Fruit fly (Drosophila melanogaster) whole organism, wandering third instar larva: ENCODE results near the gene Cyp1.

ENCODE experiments used
- Abd-B ChIP-seq: fragments of >200 bp; optimal IDR thresholded peaks from 2 replicates; lab custom pipeline; 2017; ENCODE audit warnings: missing biosample characterization, missing genetic modification characterization
- CrebA ChIP-seq: fragments of 200-800 bp; sonication (Bioruptor generic); optimal IDR thresholded peaks from 2 replicates; lab custom pipeline; 2016; ENCODE audit warnings: missing biosample characterization, mild to moderate bottlenecking, missing genetic modification characterization, borderline replicate concordance
- Dfd ChIP-seq: fragments of >200 bp; optimal IDR thresholded peaks from 2 replicates; lab custom pipeline; 2017; ENCODE audit warnings: missing biosample characterization, missing genetic modification characterization
- Dif ChIP-seq: fragments of 200-275, 200-300 bp; sonication (Bioruptor generic); optimal IDR thresholded peaks from 2 replicates; lab custom pipeline; 2018; ENCODE audit warnings: missing biosample characterization, missing genetic modification characterization; ENCODE audit not compliant: partially characterized antibody
- HLH106 ChIP-seq: fragments of 200-800 bp; optimal IDR thresholded peaks from 3 replicates; lab custom pipeline; 2019; ENCODE audit warnings: missing biosample characterization, mild to moderate bottlenecking, missing genetic modification characterization, moderate library complexity
- Hnf4 ChIP-seq: fragments of 200-800 bp; sonication (Bioruptor generic); optimal IDR thresholded peaks from 2 replicates; lab custom pipeline; 2016; ENCODE audit warnings: missing biosample characterization, mild to moderate bottlenecking, missing genetic modification characterization
- Hr78 ChIP-seq: fragments of >200 bp; optimal IDR thresholded peaks from 2 replicates; lab custom pipeline; 2017; ENCODE audit warnings: missing biosample characterization, missing genetic modification characterization
- Hr83 ChIP-seq: fragments of 200-300 bp; sonication (Bioruptor generic); optimal IDR thresholded peaks from 2 replicates; lab custom pipeline; 2016; ENCODE audit warnings: missing biosample characterization, mild to moderate bottlenecking, missing genetic modification characterization, moderate library complexity; ENCODE audit not compliant: poor library complexity, severe bottlenecking
- Jra ChIP-seq: sonication (Bioruptor generic); optimal IDR thresholded peaks from 2 replicates; lab custom pipeline; 2016; ENCODE audit warnings: missing biosample characterization, missing genetic modification characterization
- Mio ChIP-seq: sonication (Bioruptor generic); optimal IDR thresholded peaks from 2 replicates; lab custom pipeline; 2016; ENCODE audit warnings: missing biosample characterization, missing genetic modification characterization
- Myc ChIP-seq: fragments of >200 bp; optimal IDR thresholded peaks from 2 replicates; lab custom pipeline; 2017
- N ChIP-seq: fragments of >200 bp; optimal IDR thresholded peaks from 2 replicates; lab custom pipeline; 2018; ENCODE audit warnings: missing biosample characterization, missing external identifiers, missing genetic modification characterization
- OdsH ChIP-seq: fragments of 200-800 bp; sonication (Bioruptor generic); optimal IDR thresholded peaks from 2 replicates; lab custom pipeline; 2016; ENCODE audit warnings: missing biosample characterization, mild to moderate bottlenecking, missing genetic modification characterization
- Rel ChIP-seq, 2 experiments: fragments of 200-800 bp; sonication (Bioruptor generic) in 1 of 2; optimal IDR thresholded peaks; 2 replicates in 1 of 2; 3 replicates in 1 of 2; lab custom pipeline; 2016 to 2019; ENCODE audit warnings: mild to moderate bottlenecking in 2 of 2, missing biosample characterization in 2 of 2, missing genetic modification characterization in 2 of 2, moderate library complexity in 1 of 2
- Sp1 ChIP-seq: fragments of 200-800 bp; sonication (Bioruptor generic); optimal IDR thresholded peaks from 3 replicates; lab custom pipeline; 2019; ENCODE audit warnings: missing biosample characterization, mild to moderate bottlenecking, missing genetic modification characterization, moderate library complexity
- Vsx2 ChIP-seq: fragments of 200-300, 225-300 bp; sonication (Bioruptor generic); optimal IDR thresholded peaks from 2 replicates; lab custom pipeline; 2018; ENCODE audit warnings: missing biosample characterization, missing genetic modification characterization; ENCODE audit not compliant: partially characterized antibody
- br ChIP-seq: fragments of 200-800 bp; sonication (Bioruptor generic); optimal IDR thresholded peaks from 2 replicates; lab custom pipeline; 2016; ENCODE audit warnings: missing biosample characterization, missing genetic modification characterization
- dl ChIP-seq, 2 experiments: fragments of 175-275, 200-275 bp in 1 of 2; fragments of 200-275 bp in 1 of 2; sonication (Bioruptor generic); optimal IDR thresholded peaks; lab custom pipeline; 2018; ENCODE audit warnings: mild to moderate bottlenecking in 2 of 2, missing biosample characterization in 2 of 2, missing genetic modification characterization in 2 of 2, moderate library complexity in 2 of 2; ENCODE audit not compliant: partially characterized antibody in 2 of 2, insufficient read depth in 1 of 2
- dmrt93B ChIP-seq: fragments of 200-800 bp; sonication (Bioruptor generic); optimal IDR thresholded peaks from 2 replicates; lab custom pipeline; 2018; ENCODE audit warnings: missing biosample characterization, mild to moderate bottlenecking, missing genetic modification characterization
- dsf ChIP-seq: sonication (Bioruptor generic); optimal IDR thresholded peaks from 2 replicates; lab custom pipeline; 2016; ENCODE audit warnings: missing biosample characterization, missing genetic modification characterization, borderline replicate concordance
- ey ChIP-seq: fragments of 200-800 bp; sonication (Bioruptor generic); optimal IDR thresholded peaks from 2 replicates; lab custom pipeline; 2016; ENCODE audit warnings: missing biosample characterization, missing genetic modification characterization
- foxo ChIP-seq, 2 experiments: fragments of 200-800 bp; sonication (Bioruptor generic); optimal IDR thresholded peaks; 2 replicates in 1 of 2; 3 replicates in 1 of 2; lab custom pipeline; 2016 to 2017; ENCODE audit warnings: missing biosample characterization in 2 of 2, missing genetic modification characterization in 2 of 2
- fru ChIP-seq: fragments of 200-800 bp; sonication (Bioruptor generic); optimal IDR thresholded peaks from 3 replicates; lab custom pipeline; 2016; ENCODE audit warnings: missing biosample characterization, mild to moderate bottlenecking, missing genetic modification characterization
- h ChIP-seq: fragments of 200-800 bp; sonication (Bioruptor generic); optimal IDR thresholded peaks from 3 replicates; lab custom pipeline; 2016; ENCODE audit warnings: missing biosample characterization, mild to moderate bottlenecking, missing genetic modification characterization
- lola ChIP-seq: fragments of >200 bp; optimal IDR thresholded peaks from 2 replicates; lab custom pipeline; 2017; ENCODE audit warnings: missing biosample characterization, missing genetic modification characterization
- pan ChIP-seq: fragments of >200 bp; optimal IDR thresholded peaks from 2 replicates; lab custom pipeline; 2017
- rgr ChIP-seq: fragments of 200-800 bp; sonication (Bioruptor generic); optimal IDR thresholded peaks from 3 replicates; lab custom pipeline; 2016; ENCODE audit warnings: missing biosample characterization, mild to moderate bottlenecking, missing genetic modification characterization
- sage ChIP-seq: fragments of 200-800 bp; sonication (Bioruptor generic); optimal IDR thresholded peaks from 2 replicates; lab custom pipeline; 2016; ENCODE audit warnings: missing biosample characterization, mild to moderate bottlenecking, missing genetic modification characterization
- sv ChIP-seq: fragments of 200-800 bp; sonication (Bioruptor generic); optimal IDR thresholded peaks from 3 replicates; lab custom pipeline; 2016; ENCODE audit warnings: missing biosample characterization, missing genetic modification characterization
- tai ChIP-seq: sonication (Bioruptor generic); optimal IDR thresholded peaks from 2 replicates; lab custom pipeline; 2016; ENCODE audit warnings: missing biosample characterization, missing genetic modification characterization
- usp ChIP-seq: fragments of >200 bp; optimal IDR thresholded peaks from 2 replicates; lab custom pipeline; 2017; ENCODE audit warnings: missing biosample characterization, missing genetic modification characterization
- woc ChIP-seq: sonication (Bioruptor generic); optimal IDR thresholded peaks from 2 replicates; lab custom pipeline; 2016; ENCODE audit warnings: missing biosample characterization, mild to moderate bottlenecking, missing genetic modification characterization

Gene Cyp1

DNA sequence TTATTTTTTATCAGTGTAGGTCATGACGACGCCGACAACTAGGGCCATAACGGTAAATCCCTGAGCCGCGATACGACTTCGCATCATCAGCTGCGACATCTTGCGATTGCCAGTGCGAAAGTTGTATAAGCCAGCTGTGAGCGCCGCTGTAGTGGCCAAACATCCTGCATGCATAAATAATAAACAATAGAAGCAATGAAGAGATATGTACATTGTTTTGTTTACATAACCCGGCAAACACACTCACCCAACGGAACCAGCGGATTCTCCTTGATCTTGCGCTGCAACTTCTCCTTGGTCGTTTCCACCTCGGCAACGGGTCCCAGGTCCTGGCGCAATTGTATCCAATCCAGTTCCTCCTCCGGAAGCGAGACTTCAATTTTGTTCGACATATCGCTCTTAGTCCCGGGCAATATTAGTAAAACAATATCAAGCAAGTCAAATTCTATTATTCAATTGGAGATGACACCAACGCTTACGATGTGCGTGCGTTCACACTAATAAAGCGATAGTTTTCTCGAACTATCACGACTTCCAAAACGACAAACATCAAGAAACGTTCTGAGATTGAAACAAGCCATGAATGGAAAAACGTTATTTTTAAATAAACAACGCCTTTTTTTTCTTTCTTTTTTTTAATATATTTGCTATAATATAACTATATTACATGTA lies 11.5 kb upstream of the Cyp1 start:
- TF ChIP-seq fru (GFP tag; lab: Kevin White, UChicago) (no peak), Abd-B (GFP tag; lab: Kevin White, UChicago) (no peak), woc (GFP tag; lab: Kevin White, UChicago) (no peak), Hnf4 (GFP tag; lab: Kevin White, UChicago) (no peak), usp (GFP tag; lab: Kevin White, UChicago) (no peak), ey (GFP tag; lab: Kevin White, UChicago) (no peak), Mio (no peak), Myc (lab: Kevin White, UChicago) (no peak), foxo (GFP tag; optimal IDR thresholded peaks at IDR 0.05; lab: Kevin White, UChicago) (no peak), h (GFP tag; lab: Kevin White, UChicago) (no peak), Vsx2 (GFP tag; lab: Kevin White, UChicago) (no peak), sage (no peak)
- TF ChIP-seq, all 38 proteins: peak for 0

DNA sequence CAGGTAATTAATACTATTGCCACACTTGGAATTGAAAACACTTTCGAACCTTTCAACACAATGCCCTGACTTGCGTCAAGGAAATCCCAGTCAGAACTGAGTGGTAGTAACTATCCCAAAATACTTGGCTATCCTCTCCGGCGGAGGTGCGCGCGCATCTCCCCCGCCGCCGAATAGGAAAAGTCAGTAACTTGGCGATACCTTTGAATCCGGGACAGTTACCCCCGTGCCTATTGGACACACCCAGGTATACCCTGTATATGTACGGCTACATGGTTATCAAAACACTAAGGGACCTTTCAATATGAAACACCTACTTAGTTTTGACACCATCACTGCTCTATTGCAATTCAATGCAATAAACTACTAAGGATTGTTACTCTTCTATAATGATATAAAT lies 10.5 kb upstream of the Cyp1 start, which contains the start of gene CG9919:
Gene CG9919, minus strand, starts transcription at position 101 of the 400 bp plus-strand sequence.
- TF ChIP-seq Dif (GFP tag; lab: Kevin White, UChicago) = no peak
- no peak for TF ChIP-seq dl (GFP tag; optimal IDR thresholded peaks at IDR 0.05; lab: Kevin White, UChicago; ENCODE audit: insufficient read depth in 1 of 2, partially characterized antibody in 2 of 2)
- no peak for TF ChIP-seq tai (GFP tag; lab: Kevin White, UChicago)
- no peak for TF ChIP-seq OdsH (GFP tag; lab: Kevin White, UChicago)
- TF ChIP-seq pan = no peak
- no peak for TF ChIP-seq rgr (GFP tag; lab: Kevin White, UChicago)
- no peak for TF ChIP-seq HLH106 (tag; lab: Kevin White, UChicago)
- no peak for TF ChIP-seq Hnf4 (GFP tag; lab: Kevin White, UChicago)
- TF ChIP-seq Mio = no peak
- no peak for TF ChIP-seq Jra (GFP tag; lab: Kevin White, UChicago)
- TF ChIP-seq br = no peak
- TF ChIP-seq lola = no peak

DNA sequence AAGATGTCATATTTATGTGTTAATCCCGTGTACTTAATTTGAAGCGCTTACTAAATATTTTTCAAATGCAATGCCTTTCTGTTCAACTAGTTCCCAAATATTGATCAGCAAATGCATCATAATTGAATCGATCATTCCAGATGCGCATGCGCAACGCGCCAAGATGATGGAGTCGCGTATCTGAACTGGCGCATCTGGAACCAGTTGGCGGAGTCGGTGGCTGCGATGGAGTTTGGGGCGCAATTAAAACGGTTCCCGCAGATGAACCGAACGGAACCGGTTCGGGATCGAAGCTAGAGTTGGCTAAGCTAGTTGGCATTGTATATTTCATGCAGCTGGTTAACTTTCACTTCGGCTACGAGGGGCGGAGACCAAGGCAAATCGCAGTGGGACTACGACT lies 5.3 kb upstream of the Cyp1 start, which contains the start of gene CalpC:
Gene CalpC, plus strand, starts transcription at position 292 of the 400 bp plus-strand sequence.
- TF ChIP-seq Hr78 (no peak), dl (GFP tag; optimal IDR thresholded peaks at IDR 0.05; lab: Kevin White, UChicago; ENCODE audit: insufficient read depth in 1 of 2, partially characterized antibody in 2 of 2) (no peak), Mio (no peak), Dif (GFP tag; lab: Kevin White, UChicago) (no peak), dmrt93B (GFP tag; lab: Kevin White, UChicago) (no peak), Hnf4 (GFP tag; lab: Kevin White, UChicago) (no peak), CrebA (no peak), woc (GFP tag; lab: Kevin White, UChicago) (no peak), sv (no peak), ey (GFP tag; lab: Kevin White, UChicago) (no peak), Myc (lab: Kevin White, UChicago) (no peak), lola (no peak)

DNA sequence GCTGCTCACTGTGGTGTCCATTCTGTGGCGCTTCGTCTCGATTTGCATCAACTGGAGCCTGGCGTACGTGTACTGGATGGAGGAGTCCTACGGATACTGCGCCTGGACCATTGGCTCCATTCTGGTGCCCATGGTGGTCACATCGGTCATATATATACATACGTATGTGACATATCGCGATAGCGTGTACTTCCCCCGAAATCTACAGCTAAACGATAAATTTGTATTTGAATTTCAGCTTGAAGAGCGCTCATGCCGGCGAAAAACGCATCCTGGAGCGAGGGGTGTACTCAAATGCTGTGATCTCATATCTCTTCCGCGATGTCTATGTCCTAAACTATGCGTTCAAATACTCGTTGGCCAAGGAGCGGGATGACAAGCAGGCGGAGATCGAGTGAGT lies 3.4 kb upstream of the Cyp1 start:
- TF ChIP-seq HLH106 (tag; lab: Kevin White, UChicago) (no peak), Hr83 (no peak), Rel (GFP tag; optimal IDR thresholded peaks at IDR 0.05; lab: Kevin White, UChicago) (no peak), Rel (tag; optimal IDR thresholded peaks at IDR 0.05; lab: Kevin White, UChicago) (peak; percentile 93)

DNA sequence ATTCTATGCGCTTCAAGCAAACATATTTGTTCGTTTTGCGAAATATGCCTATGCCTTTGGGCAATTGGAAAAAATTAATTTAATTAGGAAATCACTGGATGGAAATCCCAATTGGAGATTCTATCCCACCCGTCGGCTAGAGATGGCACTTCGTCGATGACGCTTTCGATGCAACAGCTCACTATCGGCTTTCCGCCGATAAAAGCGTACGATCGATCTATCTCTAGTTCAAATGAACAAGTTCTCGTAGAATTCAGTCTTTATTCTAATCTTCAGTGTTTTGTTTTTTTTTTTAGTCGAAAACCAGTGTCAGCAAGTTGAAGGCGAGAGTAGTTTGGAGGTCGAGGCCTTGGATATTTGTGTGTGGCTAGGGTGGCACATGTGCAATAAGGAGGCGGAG lies 2.9 kb upstream of the Cyp1 start, which contains the start of the genes CG9917 and CG32579:
Gene CG9917, minus strand, starts transcription at position 169 of the 400 bp plus-strand sequence.
Gene CG32579, plus strand, starts transcription at position 224 of the 400 bp plus-strand sequence.
- no peak for TF ChIP-seq dsf (GFP tag; lab: Kevin White, UChicago)
- no peak for TF ChIP-seq CrebA
- TF ChIP-seq N (GFP tag; lab: Kevin White, UChicago) = no peak
- no peak for TF ChIP-seq dmrt93B (GFP tag; lab: Kevin White, UChicago)
- no peak for TF ChIP-seq Rel (GFP tag; optimal IDR thresholded peaks at IDR 0.05; lab: Kevin White, UChicago)
- peak; percentile 85 for TF ChIP-seq Rel (tag; optimal IDR thresholded peaks at IDR 0.05; lab: Kevin White, UChicago)
- TF ChIP-seq sv = no peak
- peak; percentile 4 for TF ChIP-seq OdsH (GFP tag; lab: Kevin White, UChicago)
- no peak for TF ChIP-seq Dfd
- TF ChIP-seq Mio = no peak
- TF ChIP-seq Hr83 = no peak
- TF ChIP-seq Sp1 = peak; percentile 15
